Fruit fly (Drosophila melanogaster) whole organism, prepupa: ENCODE results near the gene CG7497.
A peak's percentile ranks its signal among the peaks of the same experiment; 100 is the strongest.

Experiments
- Blimp-1 ChIP-seq: fragments of 200-800 bp; sonication (Bioruptor generic); optimal IDR thresholded peaks from 3 replicates; lab custom pipeline; 2017; ENCODE audit warnings: missing biosample characterization, missing genetic modification characterization, mild to moderate bottlenecking, moderate library complexity, missing genetic modification reagents
- CG10631 ChIP-seq: fragments of 200-800 bp; sonication (Bioruptor generic); optimal IDR thresholded peaks from 2 replicates; lab custom pipeline; 2016; ENCODE audit warnings: missing biosample characterization, missing genetic modification characterization
- CG10669 ChIP-seq: fragments of 200-800 bp; sonication (Bioruptor generic); optimal IDR thresholded peaks from 3 replicates; lab custom pipeline; 2018; ENCODE audit warnings: missing biosample characterization, mild to moderate bottlenecking, missing genetic modification characterization, moderate library complexity
- CG11294 ChIP-seq: fragments of 200-800 bp; sonication (Bioruptor generic); IDR thresholded peaks from 2 replicates; pipeline ENCODE4 v1.3.6; 2022; ENCODE audit warnings: missing biosample characterization, missing genetic modification characterization
- CG11762 ChIP-seq: fragments of 200-800 bp; sonication (Bioruptor generic); optimal IDR thresholded peaks from 3 replicates; lab custom pipeline; 2016; ENCODE audit warnings: missing biosample characterization, missing genetic modification characterization; ENCODE audit not compliant: insufficient read depth
- CG11902 ChIP-seq: fragments of 200-800 bp; sonication (Bioruptor generic); optimal IDR thresholded peaks from 3 replicates; lab custom pipeline; 2016; ENCODE audit warnings: missing biosample characterization, missing genetic modification characterization
- CG15336 ChIP-seq: fragments of 200-800 bp; sonication (Bioruptor generic); IDR thresholded peaks from 2 replicates; pipeline ENCODE4 v1.3.6; 2022; ENCODE audit warnings: missing biosample characterization, missing genetic modification characterization
- CG16779 ChIP-seq: fragments of 200-800 bp; sonication (Bioruptor generic); optimal IDR thresholded peaks from 3 replicates; lab custom pipeline; 2017; ENCODE audit warnings: missing biosample characterization, mild to moderate bottlenecking, missing genetic modification characterization
- CG31627 ChIP-seq: fragments of 200-800 bp; sonication (Bioruptor generic); optimal IDR thresholded peaks from 3 replicates; lab custom pipeline; 2016; ENCODE audit warnings: missing biosample characterization, missing genetic modification characterization
- CG32006 ChIP-seq: fragments of 200-800 bp; sonication (Bioruptor generic); optimal IDR thresholded peaks from 3 replicates; lab custom pipeline; 2017; ENCODE audit warnings: missing biosample characterization, mild to moderate bottlenecking, missing genetic modification characterization
- CG34406 ChIP-seq: fragments of 200-800 bp; sonication (Bioruptor generic); optimal IDR thresholded peaks from 3 replicates; lab custom pipeline; 2016; ENCODE audit warnings: missing biosample characterization, missing genetic modification characterization
- CG3919 ChIP-seq: fragments of 200-800 bp; sonication (Bioruptor generic); optimal IDR thresholded peaks from 3 replicates; lab custom pipeline; 2016; ENCODE audit warnings: missing biosample characterization, missing genetic modification characterization
- CG4318 ChIP-seq: fragments of 200-800 bp; sonication (Bioruptor generic); optimal IDR thresholded peaks from 3 replicates; lab custom pipeline; 2017; ENCODE audit warnings: missing biosample characterization, mild to moderate bottlenecking, missing genetic modification characterization
- CG6276 ChIP-seq: fragments of 200-800 bp; sonication (Bioruptor generic); optimal IDR thresholded peaks from 2 replicates; lab custom pipeline; 2017; ENCODE audit warnings: missing biosample characterization, mild to moderate bottlenecking, missing genetic modification characterization
- CG6808 ChIP-seq: fragments of 200-800 bp; sonication (Bioruptor generic); optimal IDR thresholded peaks from 3 replicates; lab custom pipeline; 2017; ENCODE audit warnings: missing biosample characterization, missing genetic modification characterization, mild to moderate bottlenecking, moderate library complexity, missing genetic modification reagents
- CG7368 ChIP-seq: fragments of 200-800 bp; sonication (Bioruptor generic); optimal IDR thresholded peaks from 3 replicates; lab custom pipeline; 2016; ENCODE audit warnings: missing biosample characterization, missing genetic modification characterization
- CG8319 ChIP-seq: fragments of 200-800 bp; sonication (Bioruptor generic); optimal IDR thresholded peaks from 3 replicates; lab custom pipeline; 2016; ENCODE audit warnings: missing biosample characterization, missing genetic modification characterization
- CG8632 ChIP-seq: fragments of 200-800 bp; sonication (Bioruptor generic); optimal IDR thresholded peaks from 3 replicates; lab custom pipeline; 2016; ENCODE audit warnings: missing biosample characterization, missing genetic modification characterization
- CG9139 ChIP-seq: fragments of 200-800 bp; sonication (Bioruptor generic); optimal IDR thresholded peaks from 3 replicates; lab custom pipeline; 2017; ENCODE audit warnings: missing biosample characterization, mild to moderate bottlenecking, missing genetic modification characterization
- Eip75B ChIP-seq: fragments of 200-800 bp; sonication (Bioruptor generic); optimal IDR thresholded peaks from 3 replicates; lab custom pipeline; 2016; ENCODE audit warnings: missing biosample characterization, missing genetic modification characterization
- Eip93F ChIP-seq: fragments of 200-800 bp; sonication (Bioruptor generic); optimal IDR thresholded peaks from 2 replicates; lab custom pipeline; 2016; ENCODE audit warnings: missing biosample characterization, mild to moderate bottlenecking, missing genetic modification characterization
- Ets21C ChIP-seq: fragments of 200-800 bp; sonication (Bioruptor generic); optimal IDR thresholded peaks from 3 replicates; lab custom pipeline; 2016; ENCODE audit warnings: missing biosample characterization, missing genetic modification characterization
- Hr39 ChIP-seq: fragments of 200-800 bp; sonication (Bioruptor generic); optimal IDR thresholded peaks from 2 replicates; lab custom pipeline; 2016; ENCODE audit warnings: missing biosample characterization, missing genetic modification characterization
- Lpt ChIP-seq: fragments of 200-800 bp; sonication (Bioruptor generic); optimal IDR thresholded peaks from 3 replicates; lab custom pipeline; 2016; ENCODE audit warnings: missing biosample characterization, missing genetic modification characterization
- Met ChIP-seq: fragments of 200-800 bp; sonication (Bioruptor generic); optimal IDR thresholded peaks from 3 replicates; lab custom pipeline; 2016; ENCODE audit warnings: missing biosample characterization, missing genetic modification characterization
- OdsH ChIP-seq: fragments of 200-800 bp; sonication (Bioruptor generic); optimal IDR thresholded peaks from 3 replicates; lab custom pipeline; 2016; ENCODE audit warnings: missing biosample characterization, missing genetic modification characterization
- Sox102F ChIP-seq: fragments of 200-800 bp; sonication (Bioruptor generic); optimal IDR thresholded peaks from 2 replicates; lab custom pipeline; 2016; ENCODE audit warnings: missing biosample characterization, mild to moderate bottlenecking, missing genetic modification characterization
- Sox14 ChIP-seq: fragments of 200-800 bp; sonication (Bioruptor generic); optimal IDR thresholded peaks from 3 replicates; lab custom pipeline; 2016; ENCODE audit warnings: missing biosample characterization, missing genetic modification characterization
- Sox15 ChIP-seq: fragments of 200-800 bp; sonication (Bioruptor generic); optimal IDR thresholded peaks from 3 replicates; lab custom pipeline; 2016; ENCODE audit warnings: missing biosample characterization, missing genetic modification characterization
- achi ChIP-seq: fragments of 200-800 bp; sonication (Bioruptor generic); optimal IDR thresholded peaks from 3 replicates; lab custom pipeline; 2016; ENCODE audit warnings: missing biosample characterization, missing genetic modification characterization
- dac ChIP-seq: fragments of 200-800 bp; sonication (Bioruptor generic); optimal IDR thresholded peaks from 2 replicates; lab custom pipeline; 2017; ENCODE audit warnings: missing biosample characterization, mild to moderate bottlenecking, missing genetic modification characterization
- dsx ChIP-seq: fragments of 200-800 bp; optimal IDR thresholded peaks from 3 replicates; lab custom pipeline; 2019; ENCODE audit warnings: missing biosample characterization, mild to moderate bottlenecking, missing genetic modification characterization, moderate library complexity; ENCODE audit not compliant: poor library complexity, severe bottlenecking
- esn ChIP-seq: fragments of 200-800 bp; sonication (Bioruptor generic); optimal IDR thresholded peaks from 2 replicates; lab custom pipeline; 2016; ENCODE audit warnings: missing biosample characterization, mild to moderate bottlenecking, missing genetic modification characterization, moderate library complexity
- fd85E ChIP-seq: fragments of 200-800 bp; sonication (Bioruptor generic); optimal IDR thresholded peaks from 3 replicates; lab custom pipeline; 2016; ENCODE audit warnings: missing biosample characterization, missing genetic modification characterization
- fkh ChIP-seq: fragments of 200-800 bp; sonication (Bioruptor generic); optimal IDR thresholded peaks from 3 replicates; lab custom pipeline; 2017; ENCODE audit warnings: missing biosample characterization, mild to moderate bottlenecking, missing genetic modification characterization, moderate library complexity
- lz ChIP-seq: fragments of 200-800 bp; sonication (Bioruptor generic); optimal IDR thresholded peaks from 3 replicates; lab custom pipeline; 2016; ENCODE audit warnings: missing biosample characterization, missing genetic modification characterization
- net ChIP-seq: fragments of 200-800 bp; sonication (Bioruptor generic); optimal IDR thresholded peaks from 3 replicates; lab custom pipeline; 2016; ENCODE audit warnings: missing biosample characterization, missing genetic modification characterization
- pdm3 ChIP-seq: fragments of 200-800 bp; sonication (Bioruptor generic); optimal IDR thresholded peaks from 3 replicates; lab custom pipeline; 2016; ENCODE audit warnings: missing biosample characterization, missing genetic modification characterization
- salr ChIP-seq, 2 experiments: fragments of 200-800 bp; sonication (Bioruptor generic); optimal IDR thresholded peaks; 3 replicates each; lab custom pipeline; 2016 to 2018; ENCODE audit warnings: missing biosample characterization in 2 of 2, missing genetic modification characterization in 2 of 2, mild to moderate bottlenecking in 1 of 2
- spab ChIP-seq: fragments of 200-800 bp; sonication (Bioruptor generic); optimal IDR thresholded peaks from 2 replicates; lab custom pipeline; 2017; ENCODE audit warnings: missing biosample characterization, mild to moderate bottlenecking, missing genetic modification characterization, missing genetic modification reagents
- ss ChIP-seq, 2 experiments: fragments of 200-800 bp; sonication (Bioruptor generic); optimal IDR thresholded peaks; 2 replicates in 1 of 2; 3 replicates in 1 of 2; lab custom pipeline; 2017 to 2018; ENCODE audit warnings: mild to moderate bottlenecking in 2 of 2, missing biosample characterization in 2 of 2, missing genetic modification characterization in 2 of 2, moderate library complexity in 1 of 2
- svp ChIP-seq: fragments of 200-800 bp; sonication (Bioruptor generic); peaks from one replicate; lab custom pipeline; 2016; ENCODE audit warnings: missing biosample characterization, missing genetic modification characterization
- topi ChIP-seq: fragments of 200-800 bp; sonication (Bioruptor generic); optimal IDR thresholded peaks from 3 replicates; lab custom pipeline; 2016; ENCODE audit warnings: missing biosample characterization, missing genetic modification characterization
- vri ChIP-seq: fragments of 200-800 bp; sonication (Bioruptor generic); optimal IDR thresholded peaks from 3 replicates; lab custom pipeline; 2016; ENCODE audit warnings: missing biosample characterization, mild to moderate bottlenecking, missing genetic modification characterization

CG7497 gene

DNA sequence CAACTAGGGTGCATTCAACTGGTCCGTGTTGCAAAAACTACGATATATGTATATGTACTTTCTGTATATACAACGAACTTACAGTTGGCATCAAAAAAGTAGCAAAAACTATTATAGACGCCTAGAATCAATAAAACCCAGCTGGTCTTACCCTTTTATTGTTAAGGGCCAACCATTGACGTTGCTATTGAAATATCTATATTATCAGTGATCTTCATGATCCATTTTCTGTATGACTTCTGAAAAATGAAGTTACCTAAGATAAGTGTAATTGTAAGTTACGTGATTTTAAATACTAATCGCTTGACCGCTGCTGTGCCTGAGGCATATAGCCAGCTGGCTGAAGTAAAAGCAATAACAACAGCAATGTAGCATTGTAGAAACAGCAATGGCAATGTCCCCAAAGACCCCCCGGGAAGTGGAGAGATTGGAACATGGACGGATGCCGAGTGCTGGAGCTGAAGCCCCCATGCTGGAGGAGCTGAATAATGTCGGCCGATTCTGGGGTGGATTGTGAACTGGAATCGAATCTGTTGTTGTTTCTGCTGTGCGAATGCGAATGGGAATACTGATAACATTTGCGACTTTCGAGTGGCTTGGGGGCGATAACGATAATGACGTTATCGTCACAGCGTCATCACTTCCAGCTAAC is 24.6 kb downstream of the CG7497 start (continued):
- TF ChIP-seq CG6276 (GFP tag; lab: Kevin White, UChicago) (peak; percentile 89), CG8632 (peak; percentile 83), OdsH (GFP tag; lab: Kevin White, UChicago) (peak; percentile 84), lz (GFP tag; lab: Kevin White, UChicago) (peak; percentile 73), dsx (GFP tag; lab: Kevin White, UChicago) (peak; percentile 82), CG8319 (GFP tag; lab: Kevin White, UChicago) (peak; percentile 54), Ets21C (peak; percentile 38), CG32006 (GFP tag; lab: Kevin White, UChicago) (peak; percentile 88), Sox15 (GFP tag; lab: Kevin White, UChicago) (peak; percentile 58), Sox14 (GFP tag; lab: Kevin White, UChicago) (peak; percentile 86), CG11294 (peak; percentile 66; the same call in 1 of the 2 replicates), Eip75B (peak; percentile 82), CG9139 (GFP tag; lab: Kevin White, UChicago) (peak; percentile 75)

DNA sequence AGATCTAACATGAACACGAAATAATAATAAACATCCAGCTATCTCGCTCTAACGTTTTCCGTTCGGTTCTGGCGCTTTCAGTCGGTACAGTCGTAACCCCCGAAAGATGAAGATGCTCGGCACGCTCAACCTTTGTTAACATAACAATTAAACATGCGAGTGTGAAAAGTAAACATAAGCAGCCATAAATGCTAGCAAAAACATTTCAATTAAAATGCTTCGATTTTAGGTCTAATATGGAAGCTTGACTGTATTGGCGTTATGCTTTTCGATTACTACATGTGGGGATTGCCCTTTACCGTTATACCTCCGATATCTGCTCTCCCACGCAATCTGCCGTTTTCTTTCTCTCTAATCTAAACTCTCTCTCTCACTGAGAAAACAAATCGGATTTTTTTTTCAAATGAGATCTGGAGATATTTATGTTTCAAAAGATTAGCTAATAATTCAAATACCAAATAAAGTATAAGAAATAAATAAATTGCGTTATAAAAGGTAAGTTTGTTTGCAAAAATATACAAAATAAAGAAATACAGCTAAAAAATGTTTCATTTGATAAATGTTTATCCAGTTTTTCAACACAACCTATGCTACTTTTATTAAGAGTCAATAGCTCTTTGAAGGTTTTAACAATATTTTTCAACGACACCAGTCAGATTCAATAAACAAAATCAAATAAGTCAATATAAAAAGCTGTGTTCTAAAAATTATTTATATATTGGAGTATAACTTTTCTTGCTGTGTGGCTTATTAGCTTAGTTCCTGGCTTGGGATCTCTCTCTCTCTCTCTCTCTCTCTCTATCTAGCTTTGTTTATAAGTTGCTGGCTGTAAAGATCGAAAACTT is 25.4 kb downstream of the CG7497 start:
- TF ChIP-seq Sox14 (GFP tag; lab: Kevin White, UChicago) (peak; percentile 73), dac (GFP tag; lab: Kevin White, UChicago) (peak; percentile 52), CG32006 (GFP tag; lab: Kevin White, UChicago) (peak; percentile 74), Sox102F (peak; percentile 71), OdsH (GFP tag; lab: Kevin White, UChicago) (peak; percentile 71), CG8632 (peak; percentile 28), Eip75B (peak; percentile 39), net (peak; percentile 52), salr (GFP tag; optimal IDR thresholded peaks at IDR 0.05; lab: Kevin White, UChicago) (peak in 1 of 2 experiments; percentile 45), CG34406 (GFP tag; lab: Kevin White, UChicago) (peak; percentile 19), Sox15 (GFP tag; lab: Kevin White, UChicago) (peak; percentile 54), CG7368 (GFP tag; lab: Kevin White, UChicago) (no peak), CG8319 (GFP tag; lab: Kevin White, UChicago) (peak; percentile 12), Hr39 (peak; percentile 85), dsx (GFP tag; lab: Kevin White, UChicago) (no peak), ss (GFP tag; optimal IDR thresholded peaks at IDR 0.05; lab: Kevin White, UChicago) (no peak), Blimp-1 (GFP tag; lab: Kevin White, UChicago) (no peak), topi (GFP tag; lab: Kevin White, UChicago) (peak; percentile 45), CG9139 (GFP tag; lab: Kevin White, UChicago) (no peak), CG31627 (GFP tag; lab: Kevin White, UChicago) (peak; percentile 80), spab (GFP tag; lab: Kevin White, UChicago) (no peak), CG11902 (GFP tag; lab: Kevin White, UChicago) (peak; percentile 25), Lpt (GFP tag; lab: Kevin White, UChicago) (no peak), CG6808 (GFP tag; lab: Kevin White, UChicago) (no peak), CG4318 (GFP tag; lab: Kevin White, UChicago) (peak; percentile 47), svp (GFP tag; lab: Kevin White, UChicago) (peak; percentile 78), fd85E (GFP tag; lab: Kevin White, UChicago) (no peak), CG11294 (peak; percentile 80), Met (peak; percentile 63), CG10669 (GFP tag; lab: Kevin White, UChicago) (peak; percentile 36), Eip93F (GFP tag; lab: Kevin White, UChicago) (no peak), pdm3 (GFP tag; lab: Kevin White, UChicago) (peak; percentile 62), vri (peak; percentile 71), lz (GFP tag; lab: Kevin White, UChicago) (peak; percentile 66), CG11762 (GFP tag; lab: Kevin White, UChicago) (peak; percentile 41), CG10631 (GFP tag; lab: Kevin White, UChicago) (peak; percentile 44), Ets21C (peak; percentile 48), achi (GFP tag; lab: Kevin White, UChicago) (peak; percentile 52), CG15336 (GFP tag; lab: Robert Waterston, UW) (peak; percentile 82), CG16779 (tag; lab: Kevin White, UChicago) (no peak), CG3919 (GFP tag; lab: Kevin White, UChicago) (peak; percentile 33), fkh (GFP tag; lab: Kevin White, UChicago) (peak; percentile 94), esn (peak; percentile 59)
